Fruit fly (Drosophila melanogaster) whole organism, embryonic: ENCODE data around the gene Eig71Eg.

Experiments used
- Aef1 ChIP-seq: fragments of 200-800 bp; sonication (Bioruptor generic); IDR thresholded peaks from 3 replicates; pipeline ENCODE4 v1.3.6; 2022; ENCODE audit warnings: missing biosample characterization, missing genetic modification characterization
- Antp ChIP-seq: fragments of 200-800 bp; sonication (Bioruptor generic); optimal IDR thresholded peaks from 3 replicates; lab custom pipeline; 2016; ENCODE audit warnings: missing biosample characterization, missing genetic modification characterization
- CG1024 ChIP-seq: fragments of 200-800 bp; sonication (Bioruptor generic); IDR thresholded peaks from 2 replicates; pipeline ENCODE4 v1.3.6; 2022; ENCODE audit warnings: missing biosample characterization, missing genetic modification characterization
- CG10959 ChIP-seq: fragments of 200-800 bp; sonication (Bioruptor generic); IDR thresholded peaks from 2 replicates; pipeline ENCODE4 v1.3.6; 2022; ENCODE audit warnings: missing biosample characterization, missing genetic modification characterization
- CG11560 ChIP-seq: fragments of 200-800 bp; sonication (Bioruptor generic); IDR thresholded peaks from 3 replicates; pipeline ENCODE4 v1.3.6; 2022; ENCODE audit warnings: missing biosample characterization, missing genetic modification characterization
- CG1233 ChIP-seq: fragments of 200-800 bp; sonication (Bioruptor generic); optimal IDR thresholded peaks from 4 replicates; lab custom pipeline; 2018; ENCODE audit warnings: missing biosample characterization, mild to moderate bottlenecking, missing genetic modification characterization
- CG14860 ChIP-seq: fragments of 200-800 bp; sonication (Bioruptor generic); IDR thresholded peaks from 3 replicates; pipeline ENCODE4 v1.3.6; 2022; ENCODE audit warnings: missing biosample characterization, missing genetic modification characterization; ENCODE audit not compliant: partially characterized antibody
- CG15073 ChIP-seq: fragments of 200-800 bp; sonication (Bioruptor generic); optimal IDR thresholded peaks from 2 replicates; lab custom pipeline; 2016; ENCODE audit warnings: missing biosample characterization, missing genetic modification characterization
- CG15696 ChIP-seq: fragments of 200-800 bp; sonication (Bioruptor generic); optimal IDR thresholded peaks from 2 replicates; lab custom pipeline; 2019; ENCODE audit warnings: missing biosample characterization, mild to moderate bottlenecking, missing genetic modification characterization, moderate library complexity
- CG17385 ChIP-seq: fragments of 200-800 bp; sonication (Bioruptor generic); optimal IDR thresholded peaks from 3 replicates; lab custom pipeline; 2018; ENCODE audit warnings: missing biosample characterization, mild to moderate bottlenecking, missing genetic modification characterization
- CG17829 ChIP-seq: fragments of 200-800 bp; optimal IDR thresholded peaks from 2 replicates; lab custom pipeline; 2019; ENCODE audit warnings: missing biosample characterization, mild to moderate bottlenecking, missing genetic modification characterization, moderate library complexity
- CG1832 ChIP-seq: fragments of 200-800 bp; sonication (Bioruptor generic); optimal IDR thresholded peaks from 2 replicates; lab custom pipeline; 2017; ENCODE audit warnings: missing biosample characterization, mild to moderate bottlenecking, missing genetic modification characterization, inconsistent platforms
- CG18764 ChIP-seq: fragments of 200-800 bp; sonication (Bioruptor generic); optimal IDR thresholded peaks from 3 replicates; lab custom pipeline; 2016; ENCODE audit warnings: missing biosample characterization, missing genetic modification characterization
- CG33557 ChIP-seq: fragments of 200-800 bp; sonication (Bioruptor generic); optimal IDR thresholded peaks from 2 replicates; lab custom pipeline; 2019; ENCODE audit warnings: missing biosample characterization, mild to moderate bottlenecking, missing genetic modification characterization, moderate library complexity
- CG3838 ChIP-seq: fragments of 200-800 bp; sonication (Bioruptor generic); optimal IDR thresholded peaks from 3 replicates; lab custom pipeline; 2016; ENCODE audit warnings: missing biosample characterization, missing genetic modification characterization
- CG4360 ChIP-seq: fragments of 200-800 bp; sonication (Bioruptor generic); IDR thresholded peaks from 2 replicates; pipeline ENCODE4 v1.3.6; 2022; ENCODE audit warnings: missing biosample characterization, missing genetic modification characterization
- CG4707 ChIP-seq: fragments of 200-800 bp; sonication (Bioruptor generic); optimal IDR thresholded peaks from 2 replicates; lab custom pipeline; 2018; ENCODE audit warnings: missing biosample characterization, mild to moderate bottlenecking, missing genetic modification characterization, moderate library complexity
- CG5245 ChIP-seq: fragments of 200-800 bp; sonication (Bioruptor generic); optimal IDR thresholded peaks from 3 replicates; lab custom pipeline; 2016; ENCODE audit warnings: missing biosample characterization, missing genetic modification characterization
- CG7271 ChIP-seq: fragments of 200-800 bp; sonication (Bioruptor generic); optimal IDR thresholded peaks from 2 replicates; lab custom pipeline; 2018; ENCODE audit warnings: missing biosample characterization, mild to moderate bottlenecking, missing genetic modification characterization, moderate library complexity
- CG8478 ChIP-seq: fragments of >200 bp; optimal IDR thresholded peaks from 2 replicates; lab custom pipeline; 2018
- CG9609 ChIP-seq: fragments of 200-800 bp; sonication (Bioruptor generic); optimal IDR thresholded peaks from 3 replicates; lab custom pipeline; 2016; ENCODE audit warnings: missing biosample characterization, missing genetic modification characterization
- CrebB ChIP-seq: fragments of 200-800 bp; sonication (Bioruptor generic); optimal IDR thresholded peaks from 3 replicates; lab custom pipeline; 2018; ENCODE audit warnings: missing biosample characterization, mild to moderate bottlenecking, missing genetic modification characterization
- Dek ChIP-seq: fragments of 200-800 bp; sonication (Bioruptor generic); optimal IDR thresholded peaks from 3 replicates; lab custom pipeline; 2019; ENCODE audit warnings: missing biosample characterization, mild to moderate bottlenecking, missing genetic modification characterization, moderate library complexity
- Dip2 ChIP-seq: fragments of 200-800 bp; sonication (Bioruptor generic); IDR thresholded peaks from 2 replicates; pipeline ENCODE4 v1.3.6; 2022; ENCODE audit warnings: missing biosample characterization, missing genetic modification characterization
- Dll ChIP-seq: fragments of 200-800 bp; sonication (Bioruptor generic); IDR thresholded peaks from 4 replicates; pipeline ENCODE4 v1.3.6; 2022; ENCODE audit warnings: missing biosample characterization, missing genetic modification characterization; ENCODE audit not compliant: partially characterized antibody
- Doc3 ChIP-seq: fragments of 200-800 bp; sonication (Bioruptor generic); IDR thresholded peaks from 3 replicates; pipeline ENCODE4 v1.3.6; 2022; ENCODE audit warnings: missing biosample characterization, missing genetic modification characterization; ENCODE audit not compliant: partially characterized antibody
- Dref ChIP-seq: fragments of 200-800 bp; sonication (Bioruptor generic); IDR thresholded peaks from 2 replicates; pipeline ENCODE4 v1.3.6; 2022; ENCODE audit warnings: missing biosample characterization, missing genetic modification characterization
- HLHmδ ChIP-seq: fragments of 200-800 bp; sonication (Bioruptor generic); optimal IDR thresholded peaks from 2 replicates; lab custom pipeline; 2018; ENCODE audit warnings: missing biosample characterization, mild to moderate bottlenecking, missing genetic modification characterization, moderate library complexity
- HmgD ChIP-seq: fragments of 200-800 bp; sonication (Bioruptor generic); optimal IDR thresholded peaks from 3 replicates; lab custom pipeline; 2016; ENCODE audit warnings: missing biosample characterization, missing genetic modification characterization
- HmgZ ChIP-seq: fragments of 200-800 bp; sonication (Bioruptor generic); optimal IDR thresholded peaks from 2 replicates; lab custom pipeline; 2018; ENCODE audit warnings: missing biosample characterization, mild to moderate bottlenecking, missing genetic modification characterization
- Lhr ChIP-seq: fragments of 200-800 bp; sonication (Bioruptor generic); optimal IDR thresholded peaks from 3 replicates; lab custom pipeline; 2017; ENCODE audit warnings: mild to moderate bottlenecking, missing biosample characterization, missing genetic modification reagents, missing genetic modification characterization
- Max ChIP-seq: fragments of 200-800 bp; sonication (Bioruptor generic); optimal IDR thresholded peaks from 2 replicates; lab custom pipeline; 2016; ENCODE audit warnings: missing biosample characterization, mild to moderate bottlenecking, missing genetic modification characterization
- Mrtf ChIP-seq: fragments of 200-800 bp; sonication (Bioruptor generic); IDR thresholded peaks from 3 replicates; pipeline ENCODE4 v1.3.6; 2022; ENCODE audit warnings: missing biosample characterization, missing genetic modification characterization
- NC2α ChIP-seq: fragments of 200-800 bp; sonication (Bioruptor generic); optimal IDR thresholded peaks from 2 replicates; lab custom pipeline; 2016; ENCODE audit warnings: missing biosample characterization, missing genetic modification characterization
- Sox102F ChIP-seq: fragments of 200-800 bp; sonication (Bioruptor generic); optimal IDR thresholded peaks from 2 replicates; lab custom pipeline; 2018; ENCODE audit warnings: missing biosample characterization, mild to moderate bottlenecking, missing genetic modification characterization, moderate library complexity
- Xbp1 ChIP-seq: fragments of 200-800 bp; sonication (Bioruptor generic); optimal IDR thresholded peaks from 3 replicates; lab custom pipeline; 2016; ENCODE audit warnings: missing biosample characterization, mild to moderate bottlenecking, missing genetic modification characterization
- abd-A ChIP-seq: fragments of 200-800 bp; sonication (Bioruptor generic); optimal IDR thresholded peaks from 3 replicates; lab custom pipeline; 2019; ENCODE audit warnings: missing biosample characterization, mild to moderate bottlenecking, missing genetic modification characterization, moderate library complexity
- cad ChIP-seq: fragments of >200 bp; optimal IDR thresholded peaks from 2 replicates; lab custom pipeline; 2017; ENCODE audit warnings: missing biosample characterization, missing genetic modification characterization
- jing ChIP-seq: fragments of 200-800 bp; sonication (Bioruptor generic); optimal IDR thresholded peaks from 2 replicates; lab custom pipeline; 2018; ENCODE audit warnings: missing biosample characterization, mild to moderate bottlenecking, missing genetic modification characterization
- mld ChIP-seq: fragments of 200-800 bp; sonication (Bioruptor generic); IDR thresholded peaks from 3 replicates; pipeline ENCODE4 v1.3.6; 2022; ENCODE audit warnings: missing biosample characterization, missing genetic modification characterization; ENCODE audit not compliant: partially characterized antibody
- onecut ChIP-seq: fragments of 200-800 bp; sonication (Bioruptor generic); IDR thresholded peaks from 2 replicates; pipeline ENCODE4 v1.3.6; 2022; ENCODE audit warnings: missing biosample characterization, missing genetic modification characterization
- prd ChIP-seq, 3 experiments: fragments of >200 bp in 2 of 3; fragments of 200-800 bp in 1 of 3; sonication (Bioruptor generic) in 1 of 3; optimal IDR thresholded peaks in 2 of 3; IDR thresholded peaks in 1 of 3; 2 replicates in 2 of 3; 3 replicates in 1 of 3; pipeline versions ENCODE4 v1.3.6 to Lab custom; 2017 to 2022; ENCODE audit warnings: missing biosample characterization in 1 of 3, missing genetic modification characterization in 1 of 3
- salm ChIP-seq: fragments of 200-800 bp; sonication (Bioruptor generic); optimal IDR thresholded peaks from 2 replicates; lab custom pipeline; 2018; ENCODE audit warnings: missing biosample characterization, mild to moderate bottlenecking, missing genetic modification characterization
- shn ChIP-seq: fragments of 200-800 bp; sonication (Bioruptor generic); optimal IDR thresholded peaks from 3 replicates; lab custom pipeline; 2016; ENCODE audit warnings: missing biosample characterization, missing genetic modification characterization
- sima ChIP-seq: fragments of 200-800 bp; sonication (Bioruptor generic); optimal IDR thresholded peaks from 2 replicates; lab custom pipeline; 2016; ENCODE audit warnings: missing biosample characterization, missing genetic modification characterization
- sna ChIP-seq: fragments of 200-800 bp; sonication (Bioruptor generic); IDR thresholded peaks from 2 replicates; pipeline ENCODE4 v1.3.6; 2022; ENCODE audit warnings: missing biosample characterization, missing genetic modification characterization; ENCODE audit not compliant: partially characterized antibody
- sob ChIP-seq: fragments of 200-800 bp; sonication (Bioruptor generic); IDR thresholded peaks from 2 replicates; pipeline ENCODE4 v1.3.6; 2022; ENCODE audit warnings: missing biosample characterization, missing genetic modification characterization
- tgo ChIP-seq: fragments of 200-800 bp; sonication (Bioruptor generic); IDR thresholded peaks from 3 replicates; pipeline ENCODE4 v1.3.6; 2022; ENCODE audit warnings: missing biosample characterization, missing genetic modification characterization
- tna ChIP-seq: fragments of 200-800 bp; sonication (Bioruptor generic); IDR thresholded peaks from 2 replicates; pipeline ENCODE4 v1.3.6; 2022; ENCODE audit warnings: missing biosample characterization, missing genetic modification characterization; ENCODE audit not compliant: partially characterized antibody

The Eig71Eg gene

DNA sequence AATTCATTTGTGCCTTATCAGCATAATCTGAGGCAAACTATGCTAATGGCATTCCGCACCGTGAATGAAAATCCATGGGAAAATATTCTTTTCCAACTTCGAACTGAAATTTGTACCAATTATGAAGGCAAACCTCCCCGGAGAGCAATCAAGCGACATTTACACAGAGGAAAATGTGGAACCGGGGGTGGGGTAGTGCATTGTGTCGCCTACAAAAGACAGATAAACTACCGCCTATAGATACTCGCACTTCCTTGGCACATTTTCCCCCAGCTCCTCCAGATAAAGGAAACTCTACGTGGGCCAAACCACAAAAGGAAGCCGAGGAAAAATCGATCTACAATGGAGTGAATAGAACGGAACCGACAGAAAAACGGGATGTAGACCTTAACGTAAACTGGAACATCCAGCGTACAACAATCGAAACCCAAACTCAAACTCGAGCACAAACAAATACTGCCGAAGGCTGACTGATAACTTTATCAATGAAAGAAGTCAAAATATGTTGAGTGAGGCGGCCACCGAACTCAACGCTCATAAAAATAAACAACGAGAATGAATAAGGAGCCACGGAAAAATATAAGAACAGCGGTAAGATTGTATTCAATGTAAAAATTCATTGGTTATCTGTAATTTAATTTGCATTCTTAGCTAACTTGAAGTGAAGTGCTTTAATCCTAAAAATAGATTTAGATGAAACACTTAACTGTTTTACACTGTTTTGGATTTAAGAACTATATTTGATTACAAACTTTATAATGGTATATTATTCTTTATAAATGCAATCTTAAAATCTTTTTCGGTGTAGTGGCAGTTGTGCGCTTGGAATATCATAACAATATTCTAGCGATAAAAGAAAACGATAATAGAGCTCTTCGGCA, 33.5 kb downstream of the Eig71Eg start (continued):
- TF ChIP-seq Xbp1 (GFP tag; lab: Kevin White, UChicago), result no peak
- TF ChIP-seq onecut (GFP tag; lab: Robert Waterston, UW), result no peak
- TF ChIP-seq CG8478 (lab: Kevin White, UChicago), result no peak
- no peak for TF ChIP-seq CG7271 (tag; lab: Kevin White, UChicago)
- TF ChIP-seq HLHmδ, result no peak
- no peak for TF ChIP-seq shn
- no peak for TF ChIP-seq CG9609 (GFP tag; lab: Kevin White, UChicago)
- no peak for TF ChIP-seq prd (optimal IDR thresholded peaks at IDR 0.05; lab: Kevin White, UChicago)
- no peak for TF ChIP-seq prd (GFP tag; IDR thresholded peaks at IDR 0.05; lab: Robert Waterston, UW)
- TF ChIP-seq Max (GFP tag; lab: Kevin White, UChicago), result no peak
- no peak for TF ChIP-seq tgo (GFP tag; lab: Robert Waterston, UW)
- no peak for TF ChIP-seq CG3838
- peak; percentile 60 for TF ChIP-seq CG1233 (GFP tag; lab: Kevin White, UChicago)
- TF ChIP-seq salm (tag; lab: Kevin White, UChicago), result peak; percentile 52
- TF ChIP-seq Sox102F (GFP tag; lab: Kevin White, UChicago), result peak; percentile 15
- TF ChIP-seq cad (GFP tag; lab: Kevin White, UChicago), result no peak
- no peak for TF ChIP-seq jing (GFP tag; lab: Kevin White, UChicago)
- TF ChIP-seq CG1024 (GFP tag; lab: Robert Waterston, UW), result peak; percentile 31; the same call in 1 of the 2 replicates
- TF ChIP-seq CG14860 (GFP tag; lab: Robert Waterston, UW), result no peak
- TF ChIP-seq CG33557 (GFP tag; lab: Kevin White, UChicago), result peak; percentile 39
- TF ChIP-seq CG11560, result no peak
- no peak for TF ChIP-seq Dref (GFP tag; lab: Robert Waterston, UW)
- no peak for TF ChIP-seq CG15073 (GFP tag; lab: Kevin White, UChicago)
- no peak for TF ChIP-seq CG4707 (GFP tag; lab: Kevin White, UChicago)
- TF ChIP-seq CG10959, result peak; percentile 56; the same call in 1 of the 2 replicates
- TF ChIP-seq abd-A (tag; lab: Kevin White, UChicago), result peak; percentile 10
- TF ChIP-seq sima (GFP tag; lab: Kevin White, UChicago), result no peak
- TF ChIP-seq tna (GFP tag; lab: Robert Waterston, UW), result no peak
- TF ChIP-seq CG18764, result peak; percentile 37
- peak; percentile 72 for TF ChIP-seq CG17829 (tag; lab: Kevin White, UChicago)
- TF ChIP-seq sob (GFP tag; lab: Robert Waterston, UW), result no peak
- no peak for TF ChIP-seq Doc3
- TF ChIP-seq CG5245 (GFP tag; lab: Kevin White, UChicago), result no peak
- no peak for TF ChIP-seq mld
- peak; percentile 8 for TF ChIP-seq CG17385 (GFP tag; lab: Kevin White, UChicago)
- TF ChIP-seq CrebB (tag; lab: Kevin White, UChicago), result no peak
- no peak for TF ChIP-seq HmgD
- TF ChIP-seq Antp (GFP tag; lab: Kevin White, UChicago), result peak; percentile 18
- peak; percentile 61 for TF ChIP-seq CG15696 (tag; lab: Kevin White, UChicago)
- no peak for TF ChIP-seq NC2α (GFP tag; lab: Kevin White, UChicago)
- no peak for TF ChIP-seq sna
- no peak for TF ChIP-seq Lhr (GFP tag; lab: Kevin White, UChicago)
- TF ChIP-seq CG1832 (GFP tag; lab: Kevin White, UChicago), result no peak
- no peak for TF ChIP-seq Dll (GFP tag; lab: Robert Waterston, UW)
- TF ChIP-seq HmgZ (tag; lab: Kevin White, UChicago), result no peak
- no peak for TF ChIP-seq Dip2 (GFP tag; lab: Robert Waterston, UW)
- TF ChIP-seq CG4360, result no peak
- peak; percentile 3 for TF ChIP-seq Dek
- no peak for TF ChIP-seq Aef1 (GFP tag; lab: Robert Waterston, UW)
- TF ChIP-seq Mrtf, result peak; percentile 45; the same call in 1 of the 3 replicates
